ENCODE assay signal across 4 fruit fly cellular contexts in the genomic region with DNA sequence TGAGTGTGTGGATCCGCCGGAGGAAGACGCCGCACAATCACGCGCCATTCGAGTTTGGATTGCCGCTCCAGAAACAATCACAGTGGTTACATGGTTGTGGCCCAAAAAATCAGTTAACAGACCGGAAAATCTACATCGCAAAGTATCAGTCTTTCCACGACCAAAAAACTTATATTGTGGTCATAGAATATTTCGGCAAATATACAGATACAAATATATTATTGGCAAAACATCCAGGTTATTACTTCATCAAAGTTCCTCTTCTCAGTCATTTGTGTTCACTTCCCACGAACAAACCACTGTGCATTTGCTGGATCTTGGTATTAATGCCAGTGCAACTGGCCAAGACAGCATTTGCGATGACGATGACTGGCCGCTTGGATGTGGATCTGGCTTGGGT.
TF ChIP-seq lines count a peak whose summit lies in the region.

No protein-coding gene starts in this region.

- no peak for TF ChIP-seq CTCF in whole organism, embryonic (GFP tag; optimal IDR thresholded peaks at IDR 0.05; lab: Kevin White, UChicago)

TF ChIP-seq in whole organism, embryonic, 481 proteins besides CTCF, POLR2A, EP300 and RAD21:
- TF ChIP-seq zf30C (GFP tag; optimal IDR thresholded peaks at IDR 0.05; lab: Kevin White, UChicago): no peak
- TF ChIP-seq CG1603 (tag; optimal IDR thresholded peaks at IDR 0.05; lab: Kevin White, UChicago): peak; percentile 14
- TF ChIP-seq tup (GFP tag; optimal IDR thresholded peaks at IDR 0.05; lab: Kevin White, UChicago): no peak
- TF ChIP-seq ind (GFP tag; optimal IDR thresholded peaks at IDR 0.05; lab: Kevin White, UChicago): no peak
- peak in 1 of 2 experiments; percentile 51 for TF ChIP-seq bsh (GFP tag; optimal IDR thresholded peaks at IDR 0.05; lab: Kevin White, UChicago)
- TF ChIP-seq HLH3B (GFP tag; IDR thresholded peaks at IDR 0.05; lab: Robert Waterston, UW): no peak
- TF ChIP-seq Dll (GFP tag; IDR thresholded peaks at IDR 0.05; lab: Robert Waterston, UW; ENCODE audit: partially characterized antibody): no peak
- no peak for TF ChIP-seq hkb (optimal IDR thresholded peaks at IDR 0.05; lab: Kevin White, UChicago)
- TF ChIP-seq hkb (GFP tag; IDR thresholded peaks at IDR 0.05; lab: Robert Waterston, UW): 0 out of 2 replicates have a peak, but pooled peaks have one; percentile 8
- no peak for TF ChIP-seq Nf-YA (GFP tag; IDR thresholded peaks at IDR 0.05; lab: Robert Waterston, UW)
- TF ChIP-seq CG12104 (GFP tag; optimal IDR thresholded peaks at IDR 0.05; lab: Kevin White, UChicago): no peak
- TF ChIP-seq sens (GFP tag; lab: Kevin White, UChicago): peak; percentile 62

TF ChIP-seq in whole organism, prepupa, 60 proteins besides CTCF, POLR2A, EP300 and RAD21 (continues in another document):
- TF ChIP-seq vri (GFP tag; optimal IDR thresholded peaks at IDR 0.05; lab: Kevin White, UChicago) (no peak), CG3919 (GFP tag; optimal IDR thresholded peaks at IDR 0.05; lab: Kevin White, UChicago) (peak; percentile 68), CG8632 (GFP tag; optimal IDR thresholded peaks at IDR 0.05; lab: Kevin White, UChicago) (peak; percentile 42), cyc (GFP tag; optimal IDR thresholded peaks at IDR 0.05; lab: Kevin White, UChicago) (no peak), CG6276 (GFP tag; optimal IDR thresholded peaks at IDR 0.05; lab: Kevin White, UChicago) (peak; percentile 62), CG34406 (GFP tag; optimal IDR thresholded peaks at IDR 0.05; lab: Kevin White, UChicago) (peak; percentile 42), Blimp-1 (GFP tag; optimal IDR thresholded peaks at IDR 0.05; lab: Kevin White, UChicago) (no peak), lz (GFP tag; optimal IDR thresholded peaks at IDR 0.05; lab: Kevin White, UChicago) (peak; percentile 19), CG1621 (tag; optimal IDR thresholded peaks at IDR 0.05; lab: Kevin White, UChicago) (peak; percentile 75), CG10631 (GFP tag; optimal IDR thresholded peaks at IDR 0.05; lab: Kevin White, UChicago) (peak; percentile 64), CG11902 (GFP tag; optimal IDR thresholded peaks at IDR 0.05; lab: Kevin White, UChicago) (no peak), CG8119 (GFP tag; IDR thresholded peaks at IDR 0.05; lab: Robert Waterston, UW) (peak; percentile 65; the same call in 2 of the 3 replicates), Eip75B (GFP tag; optimal IDR thresholded peaks at IDR 0.05; lab: Kevin White, UChicago) (peak; percentile 53), svp (GFP tag; lab: Kevin White, UChicago) (peak; percentile 57), Eip78C (GFP tag; lab: Kevin White, UChicago) (peak; percentile 87), Lpt (GFP tag; optimal IDR thresholded peaks at IDR 0.05; lab: Kevin White, UChicago) (peak; percentile 37), CG6163 (GFP tag; IDR thresholded peaks at IDR 0.05; lab: Robert Waterston, UW) (peak; percentile 62), Met (GFP tag; optimal IDR thresholded peaks at IDR 0.05; lab: Kevin White, UChicago) (no peak), CG11294 (GFP tag; IDR thresholded peaks at IDR 0.05; lab: Robert Waterston, UW) (no peak), esn (GFP tag; optimal IDR thresholded peaks at IDR 0.05; lab: Kevin White, UChicago) (peak; percentile 8), OdsH (GFP tag; optimal IDR thresholded peaks at IDR 0.05; lab: Kevin White, UChicago) (no peak), Ets21C (GFP tag; optimal IDR thresholded peaks at IDR 0.05; lab: Kevin White, UChicago) (no peak), CG6808 (GFP tag; optimal IDR thresholded peaks at IDR 0.05; lab: Kevin White, UChicago) (peak; percentile 66), CG7368 (GFP tag; optimal IDR thresholded peaks at IDR 0.05; lab: Kevin White, UChicago) (peak; percentile 51), Hr38 (GFP tag; optimal IDR thresholded peaks at IDR 0.05; lab: Kevin White, UChicago) (no peak), fkh (GFP tag; optimal IDR thresholded peaks at IDR 0.05; lab: Kevin White, UChicago) (no peak)

TF ChIP-seq in whole organism, pupa, 21 proteins besides CTCF, POLR2A, EP300 and RAD21:
- TF ChIP-seq CG8159 (tag; optimal IDR thresholded peaks at IDR 0.05; lab: Kevin White, UChicago): peak; percentile 73
- TF ChIP-seq CG13204 (GFP tag; optimal IDR thresholded peaks at IDR 0.05; lab: Kevin White, UChicago): peak; percentile 34
- no peak for TF ChIP-seq CG4496 (GFP tag; IDR thresholded peaks at IDR 0.05; lab: Robert Waterston, UW)
- TF ChIP-seq D1 (tag; optimal IDR thresholded peaks at IDR 0.05; lab: Kevin White, UChicago): no peak
- peak; percentile 29; the same call in 2 of the 3 replicates for TF ChIP-seq fd96Ca (GFP tag; IDR thresholded peaks at IDR 0.05; lab: Robert Waterston, UW)
- TF ChIP-seq rn (GFP tag; IDR thresholded peaks at IDR 0.05; lab: Robert Waterston, UW): no peak
- TF ChIP-seq CG14655 (GFP tag; optimal IDR thresholded peaks at IDR 0.05; lab: Kevin White, UChicago): peak; percentile 76
- no peak for TF ChIP-seq CG10348 (GFP tag; IDR thresholded peaks at IDR 0.05; lab: Robert Waterston, UW)
- TF ChIP-seq CG12605 (GFP tag; IDR thresholded peaks at IDR 0.05; lab: Robert Waterston, UW): no peak
- peak; percentile 61 for TF ChIP-seq Pif1A (GFP tag; optimal IDR thresholded peaks at IDR 0.05; lab: Kevin White, UChicago)
- TF ChIP-seq Snoo (tag; optimal IDR thresholded peaks at IDR 0.05; lab: Kevin White, UChicago): no peak
- TF ChIP-seq Ets98B (GFP tag; IDR thresholded peaks at IDR 0.05; lab: Robert Waterston, UW): peak; percentile 27; the same call in 1 of the 2 replicates
- TF ChIP-seq CG32121 (GFP tag; IDR thresholded peaks at IDR 0.05; lab: Robert Waterston, UW): no peak
- TF ChIP-seq CG15710 (tag; optimal IDR thresholded peaks at IDR 0.05; lab: Kevin White, UChicago): peak; percentile 65
- TF ChIP-seq gl (tag; optimal IDR thresholded peaks at IDR 0.05; lab: Kevin White, UChicago): no peak
- TF ChIP-seq CG17806 (tag; optimal IDR thresholded peaks at IDR 0.05; lab: Kevin White, UChicago): peak; percentile 68
- TF ChIP-seq CG8301 (tag; optimal IDR thresholded peaks at IDR 0.05; lab: Kevin White, UChicago): peak; percentile 73
- peak; percentile 76 for TF ChIP-seq CG9948 (tag; optimal IDR thresholded peaks at IDR 0.05; lab: Kevin White, UChicago)
- TF ChIP-seq EcR (GFP tag; optimal IDR thresholded peaks at IDR 0.05; lab: Kevin White, UChicago): no peak
- peak; percentile 63 for TF ChIP-seq CG34367 (tag; optimal IDR thresholded peaks at IDR 0.05; lab: Kevin White, UChicago)
- peak; percentile 68 for TF ChIP-seq Pif1B (GFP tag; optimal IDR thresholded peaks at IDR 0.05; lab: Kevin White, UChicago)

TF ChIP-seq in whole organism, wandering third instar larva, 38 proteins besides CTCF, POLR2A, EP300 and RAD21:
- TF ChIP-seq fru (GFP tag; optimal IDR thresholded peaks at IDR 0.05; lab: Kevin White, UChicago) (peak; percentile 35), Sp1 (GFP tag; optimal IDR thresholded peaks at IDR 0.05; lab: Kevin White, UChicago) (no peak), usp (GFP tag; optimal IDR thresholded peaks at IDR 0.05; lab: Kevin White, UChicago) (no peak)

Comparison
In these comparisons a context has a peak if more than half of its experiments do, and no peak if none do; other contexts are left out.
1. Of the 7 proteins assayed by ChIP-seq in both whole organism, embryonic and whole organism, prepupa: peak only in whole organism, embryonic: none; only in whole organism, prepupa: CG16779, Hr39 and Lpt; in both: none; in neither: 4.